Fruit fly (Drosophila melanogaster) whole organism, embryonic: Measurements from ENCODE around the gene Prosbeta6.

Source experiments
- Adf1 ChIP-seq: fragments of 200-800 bp; sonication (Bioruptor generic); IDR thresholded peaks from 2 replicates; pipeline ENCODE4 v1.3.6; 2022; ENCODE audit warnings: missing biosample characterization, missing genetic modification characterization
- Atf3 ChIP-seq: fragments of 200-800 bp; sonication (Bioruptor generic); optimal IDR thresholded peaks from 3 replicates; lab custom pipeline; 2016; ENCODE audit warnings: missing biosample characterization, missing genetic modification characterization
- BEAF-32 ChIP-seq: fragments of 200-800 bp; sonication (Bioruptor generic); optimal IDR thresholded peaks from 3 replicates; lab custom pipeline; 2017; ENCODE audit warnings: missing biosample characterization, missing genetic modification characterization, mild to moderate bottlenecking, moderate library complexity, missing genetic modification reagents
- Blimp-1 ChIP-seq: fragments of 200-800 bp; sonication (Bioruptor generic); optimal IDR thresholded peaks from 3 replicates; lab custom pipeline; 2018; ENCODE audit warnings: missing biosample characterization, missing genetic modification characterization, mild to moderate bottlenecking, moderate library complexity, missing genetic modification reagents
- CG12104 ChIP-seq: fragments of 200-800 bp; sonication (Bioruptor generic); optimal IDR thresholded peaks from 3 replicates; lab custom pipeline; 2016; ENCODE audit warnings: missing biosample characterization, missing genetic modification characterization
- CG14965 ChIP-seq: fragments of 200-800 bp; sonication (Bioruptor generic); optimal IDR thresholded peaks from 2 replicates; lab custom pipeline; 2016; ENCODE audit warnings: missing biosample characterization, missing genetic modification characterization, borderline replicate concordance
- CG18262 ChIP-seq: fragments of 200-800 bp; optimal IDR thresholded peaks from 3 replicates; lab custom pipeline; 2019; ENCODE audit warnings: missing biosample characterization, mild to moderate bottlenecking, missing genetic modification characterization, moderate library complexity
- CG18599 ChIP-seq: fragments of 200-800 bp; sonication (Bioruptor generic); optimal IDR thresholded peaks from 3 replicates; lab custom pipeline; 2017; ENCODE audit warnings: missing biosample characterization, missing genetic modification characterization, mild to moderate bottlenecking, moderate library complexity, missing genetic modification reagents
- CG2678 ChIP-seq: fragments of 200-800 bp; sonication (Bioruptor generic); optimal IDR thresholded peaks from 3 replicates; lab custom pipeline; 2019; ENCODE audit warnings: missing biosample characterization, mild to moderate bottlenecking, missing genetic modification characterization, moderate library complexity
- CG31224 ChIP-seq: fragments of 200-800 bp; sonication (Bioruptor generic); IDR thresholded peaks from 2 replicates; pipeline ENCODE4 v1.3.6; 2022; ENCODE audit warnings: missing biosample characterization, missing genetic modification characterization
- CG31365 ChIP-seq: fragments of 200-800 bp; sonication (Bioruptor generic); optimal IDR thresholded peaks from 2 replicates; lab custom pipeline; 2018; ENCODE audit warnings: missing biosample characterization, mild to moderate bottlenecking, missing genetic modification characterization
- CG3163 ChIP-seq: fragments of 200-800 bp; sonication (Bioruptor generic); optimal IDR thresholded peaks from 3 replicates; lab custom pipeline; 2016; ENCODE audit warnings: missing biosample characterization, missing genetic modification characterization
- CG34376 ChIP-seq: fragments of 200-800 bp; sonication (Bioruptor generic); optimal IDR thresholded peaks from 2 replicates; lab custom pipeline; 2018; ENCODE audit warnings: missing biosample characterization, mild to moderate bottlenecking, missing genetic modification characterization
- CG3838 ChIP-seq: fragments of 200-800 bp; sonication (Bioruptor generic); optimal IDR thresholded peaks from 3 replicates; lab custom pipeline; 2016; ENCODE audit warnings: missing biosample characterization, missing genetic modification characterization
- CG4282 ChIP-seq: fragments of 200-800 bp; sonication (Bioruptor generic); optimal IDR thresholded peaks from 2 replicates; lab custom pipeline; 2016; ENCODE audit warnings: missing biosample characterization, missing genetic modification characterization
- CG4404 ChIP-seq: fragments of 200-800 bp; sonication (Bioruptor generic); IDR thresholded peaks from 2 replicates; pipeline ENCODE4 v1.3.6; 2022; ENCODE audit warnings: missing biosample characterization, missing genetic modification characterization
- CG6689 ChIP-seq: fragments of 200-800 bp; sonication (Bioruptor generic); IDR thresholded peaks from 2 replicates; pipeline ENCODE4 v1.3.6; 2022; ENCODE audit warnings: missing biosample characterization, missing genetic modification characterization
- CG6854 ChIP-seq: fragments of 200-800 bp; sonication (Bioruptor generic); optimal IDR thresholded peaks from 3 replicates; lab custom pipeline; 2017; ENCODE audit warnings: missing biosample characterization, mild to moderate bottlenecking, missing genetic modification characterization
- CG7745 ChIP-seq: fragments of 200-800 bp; sonication (Bioruptor generic); optimal IDR thresholded peaks from 2 replicates; lab custom pipeline; 2018; ENCODE audit warnings: missing biosample characterization, mild to moderate bottlenecking, missing genetic modification characterization, moderate library complexity
- CG8359 ChIP-seq: fragments of 200-800 bp; sonication (Bioruptor generic); optimal IDR thresholded peaks from 2 replicates; lab custom pipeline; 2017; ENCODE audit warnings: missing biosample characterization, mild to moderate bottlenecking, missing genetic modification characterization, borderline replicate concordance
- CG9932 ChIP-seq: fragments of 200-800 bp; sonication (Bioruptor generic); IDR thresholded peaks from 2 replicates; pipeline ENCODE4 v1.3.6; 2022; ENCODE audit warnings: missing biosample characterization, missing genetic modification characterization
- Dip3 ChIP-seq: fragments of 200-800 bp; sonication (Bioruptor generic); optimal IDR thresholded peaks from 3 replicates; lab custom pipeline; 2016; ENCODE audit warnings: missing biosample characterization, missing genetic modification characterization
- HHEX ChIP-seq: fragments of 200-800 bp; sonication (Bioruptor generic); optimal IDR thresholded peaks from 3 replicates; lab custom pipeline; 2017; ENCODE audit warnings: missing biosample characterization, mild to moderate bottlenecking, missing genetic modification characterization, missing genetic modification reagents
- HLH3B ChIP-seq: fragments of 200-800 bp; sonication (Bioruptor generic); IDR thresholded peaks from 2 replicates; pipeline ENCODE4 v1.3.6; 2022; ENCODE audit warnings: missing biosample characterization, missing genetic modification characterization
- Hsf ChIP-seq: fragments of 200-800 bp; sonication (Bioruptor generic); optimal IDR thresholded peaks from 3 replicates; lab custom pipeline; 2016; ENCODE audit warnings: missing biosample characterization, missing genetic modification characterization
- Med ChIP-seq: fragments of 200-800 bp; sonication (Bioruptor generic); peaks from one replicate; lab custom pipeline; 2016; ENCODE audit warnings: missing biosample characterization, missing genetic modification characterization, mild to moderate bottlenecking, inconsistent platforms, moderate library complexity
- NC2α ChIP-seq: fragments of 200-800 bp; sonication (Bioruptor generic); optimal IDR thresholded peaks from 2 replicates; lab custom pipeline; 2016; ENCODE audit warnings: missing biosample characterization, missing genetic modification characterization
- NfI ChIP-seq: fragments of 200-800 bp; sonication (Bioruptor generic); optimal IDR thresholded peaks from 3 replicates; lab custom pipeline; 2018; ENCODE audit warnings: missing biosample characterization, mild to moderate bottlenecking, missing genetic modification characterization, moderate library complexity
- Scr ChIP-seq: fragments of 200-800 bp; sonication (Bioruptor generic); IDR thresholded peaks from 2 replicates; pipeline ENCODE4 v1.3.6; 2022; ENCODE audit warnings: missing biosample characterization, missing genetic modification characterization; ENCODE audit not compliant: partially characterized antibody
- Sry-δ ChIP-seq: fragments of 200-800 bp; sonication (Bioruptor generic); optimal IDR thresholded peaks from 2 replicates; lab custom pipeline; 2016; ENCODE audit warnings: missing biosample characterization, missing genetic modification characterization
- Xbp1 ChIP-seq: fragments of 200-800 bp; sonication (Bioruptor generic); optimal IDR thresholded peaks from 3 replicates; lab custom pipeline; 2016; ENCODE audit warnings: missing biosample characterization, mild to moderate bottlenecking, missing genetic modification characterization
- aop ChIP-seq: fragments of 200-800 bp; sonication (Bioruptor generic); IDR thresholded peaks from 2 replicates; pipeline ENCODE4 v1.3.6; 2022; ENCODE audit warnings: missing biosample characterization, missing genetic modification characterization
- ap ChIP-seq: fragments of 200-800 bp; sonication (Bioruptor generic); IDR thresholded peaks from 2 replicates; pipeline ENCODE4 v1.3.6; 2022; ENCODE audit warnings: missing biosample characterization, missing genetic modification characterization
- da ChIP-seq: fragments of 200-800 bp; sonication (Bioruptor generic); optimal IDR thresholded peaks from 2 replicates; lab custom pipeline; 2016; ENCODE audit warnings: missing biosample characterization, missing genetic modification characterization
- dan ChIP-seq: fragments of 200-800 bp; sonication (Bioruptor generic); IDR thresholded peaks from 2 replicates; pipeline ENCODE4 v1.3.6; 2022; ENCODE audit warnings: missing biosample characterization, missing genetic modification characterization
- disco-r ChIP-seq: fragments of 200-800 bp; sonication (Bioruptor generic); optimal IDR thresholded peaks from 2 replicates; lab custom pipeline; 2016; ENCODE audit warnings: missing biosample characterization, missing genetic modification characterization
- fd3F ChIP-seq: fragments of 200-800 bp; sonication (Bioruptor generic); optimal IDR thresholded peaks from 2 replicates; lab custom pipeline; 2018; ENCODE audit warnings: missing biosample characterization, mild to moderate bottlenecking, missing genetic modification characterization, moderate library complexity
- hbn ChIP-seq: fragments of 200-800 bp; sonication (Bioruptor generic); IDR thresholded peaks from 2 replicates; pipeline ENCODE4 v1.3.6; 2022; ENCODE audit warnings: missing biosample characterization, missing genetic modification characterization; ENCODE audit not compliant: partially characterized antibody
- hkb ChIP-seq, 2 experiments: fragments of 200-800 bp in 1 of 2; fragments of >200 bp in 1 of 2; sonication (Bioruptor generic) in 1 of 2; IDR thresholded peaks in 1 of 2; optimal IDR thresholded peaks in 1 of 2; 2 replicates each; pipeline versions ENCODE4 v1.3.6 to Lab custom; 2017 to 2022; ENCODE audit warnings: missing biosample characterization in 1 of 2, missing genetic modification characterization in 1 of 2
- lola ChIP-seq, 3 experiments: fragments of >200 bp in 2 of 3; fragments of 200-800 bp in 1 of 3; sonication (Bioruptor generic) in 1 of 3; optimal IDR thresholded peaks; 2 replicates each; lab custom pipeline; 2017 to 2019; ENCODE audit warnings: missing biosample characterization in 3 of 3, missing genetic modification characterization in 3 of 3, mild to moderate bottlenecking in 1 of 3, moderate library complexity in 1 of 3
- nerfin-1 ChIP-seq: fragments of 200-800 bp; sonication (Bioruptor generic); optimal IDR thresholded peaks from 3 replicates; lab custom pipeline; 2019; ENCODE audit warnings: missing biosample characterization, mild to moderate bottlenecking, missing genetic modification characterization, moderate library complexity
- onecut ChIP-seq: fragments of 200-800 bp; sonication (Bioruptor generic); IDR thresholded peaks from 2 replicates; pipeline ENCODE4 v1.3.6; 2022; ENCODE audit warnings: missing biosample characterization, missing genetic modification characterization
- salm ChIP-seq: fragments of 200-800 bp; sonication (Bioruptor generic); optimal IDR thresholded peaks from 2 replicates; lab custom pipeline; 2018; ENCODE audit warnings: missing biosample characterization, mild to moderate bottlenecking, missing genetic modification characterization
- seq ChIP-seq: fragments of 200-800 bp; sonication (Bioruptor generic); IDR thresholded peaks from 2 replicates; pipeline ENCODE4 v1.3.6; 2022; ENCODE audit warnings: missing biosample characterization, missing genetic modification characterization
- tap ChIP-seq: fragments of 200-800 bp; optimal IDR thresholded peaks from 3 replicates; lab custom pipeline; 2019; ENCODE audit warnings: missing biosample characterization, mild to moderate bottlenecking, missing genetic modification characterization, moderate library complexity
- tll ChIP-seq, 2 experiments: fragments of 200-800 bp in 1 of 2; fragments of >200 bp in 1 of 2; sonication (Bioruptor generic) in 1 of 2; optimal IDR thresholded peaks; 2 replicates each; lab custom pipeline; 2017 to 2019; ENCODE audit warnings: missing biosample characterization in 2 of 2, missing genetic modification characterization in 2 of 2, mild to moderate bottlenecking in 1 of 2, moderate library complexity in 1 of 2
- trem ChIP-seq: fragments of 200-800 bp; optimal IDR thresholded peaks from 3 replicates; lab custom pipeline; 2019; ENCODE audit warnings: missing biosample characterization, mild to moderate bottlenecking, missing genetic modification characterization, moderate library complexity
- twi ChIP-seq: fragments of 200-800 bp; optimal IDR thresholded peaks from 2 replicates; lab custom pipeline; 2019; ENCODE audit warnings: missing biosample characterization, mild to moderate bottlenecking, missing genetic modification characterization, moderate library complexity
- zfh2 ChIP-seq: fragments of 200-800 bp; sonication (Bioruptor generic); optimal IDR thresholded peaks from 2 replicates; lab custom pipeline; 2016; ENCODE audit warnings: missing biosample characterization, missing genetic modification characterization

The Prosbeta6 gene

dm6 chr3L:16584074-16584578, 26.1 kb downstream of the Prosbeta6 start, which contains the start of gene UQCR-C2 (continued):
- no peak for TF ChIP-seq seq (GFP tag; lab: Robert Waterston, UW)
- TF ChIP-seq CG31224 (GFP tag; lab: Robert Waterston, UW): no peak
- no peak for TF ChIP-seq fd3F
- no peak for TF ChIP-seq dan (GFP tag; lab: Robert Waterston, UW)
- TF ChIP-seq Atf3: no peak
- peak; percentile 8 for TF ChIP-seq NfI
- peak; percentile 25 for TF ChIP-seq Scr
- TF ChIP-seq hkb (optimal IDR thresholded peaks at IDR 0.05; lab: Kevin White, UChicago): no peak
- TF ChIP-seq hkb (GFP tag; IDR thresholded peaks at IDR 0.05; lab: Robert Waterston, UW): no peak
- TF ChIP-seq Med (GFP tag; lab: Kevin White, UChicago): peak; percentile 84
- no peak for TF ChIP-seq CG7745 (tag; lab: Kevin White, UChicago)
- TF ChIP-seq CG34376: peak; percentile 44
- TF ChIP-seq CG9932 (GFP tag; lab: Robert Waterston, UW): peak; percentile 27; the same call in 1 of the 2 replicates
- no peak for TF ChIP-seq da (GFP tag; lab: Kevin White, UChicago)
- TF ChIP-seq CG2678 (tag; lab: Kevin White, UChicago): peak; percentile 17
- TF ChIP-seq CG8359 (GFP tag; lab: Kevin White, UChicago): no peak
- peak in 1 of 2 experiments; percentile 51 for TF ChIP-seq tll (GFP tag; optimal IDR thresholded peaks at IDR 0.05; lab: Kevin White, UChicago)
- no peak for TF ChIP-seq disco-r (GFP tag; lab: Kevin White, UChicago)
- no peak for TF ChIP-seq HHEX
- TF ChIP-seq aop (GFP tag; lab: Robert Waterston, UW): no peak
- TF ChIP-seq Adf1 (GFP tag; lab: Robert Waterston, UW): no peak
- TF ChIP-seq CG18262 (tag; lab: Kevin White, UChicago): no peak
- no peak for TF ChIP-seq CG31365
- no peak for TF ChIP-seq CG4282 (GFP tag; lab: Kevin White, UChicago)
- peak; percentile 23 for TF ChIP-seq twi (tag; lab: Kevin White, UChicago)
- TF ChIP-seq CG12104 (GFP tag; lab: Kevin White, UChicago): no peak
- TF ChIP-seq Sry-δ (GFP tag; lab: Kevin White, UChicago): peak; percentile 67
- TF ChIP-seq Xbp1: peak; percentile 2

DNA sequence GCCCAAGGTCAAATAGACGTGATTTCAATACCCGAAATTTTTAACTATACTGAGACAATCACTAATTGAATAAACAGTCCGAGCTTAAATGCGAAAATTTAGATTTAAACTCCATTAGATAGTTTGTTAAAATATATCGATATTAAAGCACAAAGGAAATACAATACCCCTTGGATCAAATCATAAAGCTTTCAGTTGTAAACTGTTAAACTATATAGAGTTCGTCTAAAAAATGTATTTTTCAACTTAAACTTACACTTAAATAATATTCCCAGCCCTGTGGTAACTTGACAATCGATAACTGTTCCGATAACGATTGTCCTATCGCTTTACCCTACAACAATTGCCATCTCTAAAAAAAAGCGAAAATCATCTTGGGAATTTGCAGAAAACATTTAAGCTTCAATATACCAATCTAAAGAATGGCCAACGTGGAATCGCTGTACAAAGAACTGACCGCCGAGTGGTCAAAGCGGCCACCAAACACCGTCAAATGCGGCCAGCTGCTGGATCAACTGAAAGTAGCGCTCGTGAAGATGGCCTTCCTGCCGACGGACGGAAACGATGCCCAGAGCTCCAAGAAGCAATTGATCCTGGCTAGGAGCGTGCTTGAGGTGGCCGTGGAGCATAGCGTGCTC, 27.4 kb downstream of the Prosbeta6 start, which contains the start of gene Rpn12:
TSS of gene Rpn12 (plus strand) at position 351 of the 638 bp plus-strand sequence.
- no peak for TF ChIP-seq CG6854 (GFP tag; lab: Kevin White, UChicago)
- TF ChIP-seq hbn (GFP tag; lab: Robert Waterston, UW): peak; percentile 82
- TF ChIP-seq onecut: no peak
- no peak for TF ChIP-seq tap (tag; lab: Kevin White, UChicago)
- TF ChIP-seq nerfin-1 (tag; lab: Kevin White, UChicago): peak; percentile 29
- TF ChIP-seq CG18599: peak; percentile 24
- TF ChIP-seq CG12104 (GFP tag; lab: Kevin White, UChicago): peak; percentile 11
- TF ChIP-seq ap: no peak
- TF ChIP-seq HLH3B (GFP tag; lab: Robert Waterston, UW): no peak
- TF ChIP-seq CG4404 (GFP tag; lab: Robert Waterston, UW): no peak
- TF ChIP-seq Dip3 (GFP tag; lab: Kevin White, UChicago): no peak
- peak; percentile 64 for TF ChIP-seq trem (tag; lab: Kevin White, UChicago)
- TF ChIP-seq CG3838 (GFP tag; lab: Kevin White, UChicago): no peak
- no peak for TF ChIP-seq CG14965
- peak in 1 of 3 experiments; percentile 23 for TF ChIP-seq lola (GFP tag; optimal IDR thresholded peaks at IDR 0.05; lab: Kevin White, UChicago)
- 0 out of 2 replicates have a peak, but pooled peaks have one; percentile 16 for TF ChIP-seq CG6689 (GFP tag; lab: Robert Waterston, UW)
- TF ChIP-seq Hsf (GFP tag; lab: Kevin White, UChicago): peak; percentile 7
- TF ChIP-seq salm (tag; lab: Kevin White, UChicago): no peak
- TF ChIP-seq aop (GFP tag; lab: Robert Waterston, UW): no peak
- TF ChIP-seq NC2α (GFP tag; lab: Kevin White, UChicago): no peak
- peak; percentile 29 for TF ChIP-seq zfh2
- no peak for TF ChIP-seq CG3163
- TF ChIP-seq Blimp-1: peak; percentile 53
- TF ChIP-seq BEAF-32 (GFP tag; lab: Kevin White, UChicago): peak; percentile 79
